Fruit fly (Drosophila melanogaster) whole organism, prepupa: Measurements from ENCODE around the gene rempA.

Experiments
- Blimp-1 ChIP-seq: fragments of 200-800 bp; sonication (Bioruptor generic); optimal IDR thresholded peaks from 3 replicates; lab custom pipeline; 2017; ENCODE audit warnings: missing biosample characterization, missing genetic modification characterization, mild to moderate bottlenecking, moderate library complexity, missing genetic modification reagents
- CG10631 ChIP-seq: fragments of 200-800 bp; sonication (Bioruptor generic); optimal IDR thresholded peaks from 2 replicates; lab custom pipeline; 2016; ENCODE audit warnings: missing biosample characterization, missing genetic modification characterization
- CG10669 ChIP-seq: fragments of 200-800 bp; sonication (Bioruptor generic); optimal IDR thresholded peaks from 3 replicates; lab custom pipeline; 2018; ENCODE audit warnings: missing biosample characterization, mild to moderate bottlenecking, missing genetic modification characterization, moderate library complexity
- CG11294 ChIP-seq: fragments of 200-800 bp; sonication (Bioruptor generic); IDR thresholded peaks from 2 replicates; pipeline ENCODE4 v1.3.6; 2022; ENCODE audit warnings: missing biosample characterization, missing genetic modification characterization
- CG11762 ChIP-seq: fragments of 200-800 bp; sonication (Bioruptor generic); optimal IDR thresholded peaks from 3 replicates; lab custom pipeline; 2016; ENCODE audit warnings: missing biosample characterization, missing genetic modification characterization; ENCODE audit not compliant: insufficient read depth
- CG11902 ChIP-seq: fragments of 200-800 bp; sonication (Bioruptor generic); optimal IDR thresholded peaks from 3 replicates; lab custom pipeline; 2016; ENCODE audit warnings: missing biosample characterization, missing genetic modification characterization
- CG15336 ChIP-seq: fragments of 200-800 bp; sonication (Bioruptor generic); IDR thresholded peaks from 2 replicates; pipeline ENCODE4 v1.3.6; 2022; ENCODE audit warnings: missing biosample characterization, missing genetic modification characterization
- CG16779 ChIP-seq: fragments of 200-800 bp; sonication (Bioruptor generic); optimal IDR thresholded peaks from 3 replicates; lab custom pipeline; 2017; ENCODE audit warnings: missing biosample characterization, mild to moderate bottlenecking, missing genetic modification characterization
- CG3032 ChIP-seq: fragments of 200-800 bp; optimal IDR thresholded peaks from 2 replicates; lab custom pipeline; 2019; ENCODE audit warnings: missing biosample characterization, mild to moderate bottlenecking, missing genetic modification characterization, moderate library complexity
- CG31627 ChIP-seq: fragments of 200-800 bp; sonication (Bioruptor generic); optimal IDR thresholded peaks from 3 replicates; lab custom pipeline; 2016; ENCODE audit warnings: missing biosample characterization, missing genetic modification characterization
- CG3919 ChIP-seq: fragments of 200-800 bp; sonication (Bioruptor generic); optimal IDR thresholded peaks from 3 replicates; lab custom pipeline; 2016; ENCODE audit warnings: missing biosample characterization, missing genetic modification characterization
- CG4318 ChIP-seq: fragments of 200-800 bp; sonication (Bioruptor generic); optimal IDR thresholded peaks from 3 replicates; lab custom pipeline; 2017; ENCODE audit warnings: missing biosample characterization, mild to moderate bottlenecking, missing genetic modification characterization
- CG6163 ChIP-seq: fragments of 200-800 bp; sonication (Bioruptor generic); IDR thresholded peaks from 3 replicates; pipeline ENCODE4 v1.3.6; 2022; ENCODE audit warnings: missing biosample characterization, missing genetic modification characterization
- CG6276 ChIP-seq: fragments of 200-800 bp; sonication (Bioruptor generic); optimal IDR thresholded peaks from 2 replicates; lab custom pipeline; 2017; ENCODE audit warnings: missing biosample characterization, mild to moderate bottlenecking, missing genetic modification characterization
- CG6792 ChIP-seq: fragments of 200-800 bp; sonication (Bioruptor generic); optimal IDR thresholded peaks from 3 replicates; lab custom pipeline; 2016; ENCODE audit warnings: missing biosample characterization, missing genetic modification characterization
- CG6808 ChIP-seq: fragments of 200-800 bp; sonication (Bioruptor generic); optimal IDR thresholded peaks from 3 replicates; lab custom pipeline; 2017; ENCODE audit warnings: missing biosample characterization, missing genetic modification characterization, mild to moderate bottlenecking, moderate library complexity, missing genetic modification reagents
- CG6854 ChIP-seq: fragments of 200-800 bp; sonication (Bioruptor generic); optimal IDR thresholded peaks from 2 replicates; lab custom pipeline; 2017; ENCODE audit warnings: missing biosample characterization, mild to moderate bottlenecking, missing genetic modification characterization
- CG7368 ChIP-seq: fragments of 200-800 bp; sonication (Bioruptor generic); optimal IDR thresholded peaks from 3 replicates; lab custom pipeline; 2016; ENCODE audit warnings: missing biosample characterization, missing genetic modification characterization
- CG8119 ChIP-seq: fragments of 200-800 bp; sonication (Bioruptor generic); IDR thresholded peaks from 3 replicates; pipeline ENCODE4 v1.3.6; 2022; ENCODE audit warnings: missing biosample characterization, missing genetic modification characterization
- CG8319 ChIP-seq: fragments of 200-800 bp; sonication (Bioruptor generic); optimal IDR thresholded peaks from 3 replicates; lab custom pipeline; 2016; ENCODE audit warnings: missing biosample characterization, missing genetic modification characterization
- CG9139 ChIP-seq: fragments of 200-800 bp; sonication (Bioruptor generic); optimal IDR thresholded peaks from 3 replicates; lab custom pipeline; 2017; ENCODE audit warnings: missing biosample characterization, mild to moderate bottlenecking, missing genetic modification characterization
- Eip78C ChIP-seq: fragments of 200-800 bp; sonication (Bioruptor generic); peaks from one replicate; lab custom pipeline; 2016; ENCODE audit warnings: missing biosample characterization, missing genetic modification characterization
- Ets21C ChIP-seq: fragments of 200-800 bp; sonication (Bioruptor generic); optimal IDR thresholded peaks from 3 replicates; lab custom pipeline; 2016; ENCODE audit warnings: missing biosample characterization, missing genetic modification characterization
- Ets96B ChIP-seq: fragments of 200-800 bp; optimal IDR thresholded peaks from 2 replicates; lab custom pipeline; 2019; ENCODE audit warnings: missing biosample characterization, mild to moderate bottlenecking, missing genetic modification characterization, moderate library complexity
- Gug ChIP-seq: fragments of 200-800 bp; sonication (Bioruptor generic); IDR thresholded peaks from 2 replicates; pipeline ENCODE4 v1.3.6; 2022; ENCODE audit warnings: missing biosample characterization, missing genetic modification characterization
- Hr38 ChIP-seq: sonication (Bioruptor generic); optimal IDR thresholded peaks from 2 replicates; lab custom pipeline; 2016; ENCODE audit warnings: missing biosample characterization, missing genetic modification characterization
- Hr39 ChIP-seq: fragments of 200-800 bp; sonication (Bioruptor generic); optimal IDR thresholded peaks from 2 replicates; lab custom pipeline; 2016; ENCODE audit warnings: missing biosample characterization, missing genetic modification characterization
- Hr4 ChIP-seq: fragments of 200-800 bp; sonication (Bioruptor generic); optimal IDR thresholded peaks from 3 replicates; lab custom pipeline; 2016; ENCODE audit warnings: missing biosample characterization, missing genetic modification characterization
- Lpt ChIP-seq: fragments of 200-800 bp; sonication (Bioruptor generic); optimal IDR thresholded peaks from 3 replicates; lab custom pipeline; 2016; ENCODE audit warnings: missing biosample characterization, missing genetic modification characterization
- Met ChIP-seq: fragments of 200-800 bp; sonication (Bioruptor generic); optimal IDR thresholded peaks from 3 replicates; lab custom pipeline; 2016; ENCODE audit warnings: missing biosample characterization, missing genetic modification characterization
- OdsH ChIP-seq: fragments of 200-800 bp; sonication (Bioruptor generic); optimal IDR thresholded peaks from 3 replicates; lab custom pipeline; 2016; ENCODE audit warnings: missing biosample characterization, missing genetic modification characterization
- Smox ChIP-seq: fragments of 200-800 bp; sonication (Bioruptor generic); optimal IDR thresholded peaks from 3 replicates; lab custom pipeline; 2016; ENCODE audit warnings: missing biosample characterization, missing genetic modification characterization
- Sox102F ChIP-seq: fragments of 200-800 bp; sonication (Bioruptor generic); optimal IDR thresholded peaks from 2 replicates; lab custom pipeline; 2016; ENCODE audit warnings: missing biosample characterization, mild to moderate bottlenecking, missing genetic modification characterization
- Sox14 ChIP-seq: fragments of 200-800 bp; sonication (Bioruptor generic); optimal IDR thresholded peaks from 3 replicates; lab custom pipeline; 2016; ENCODE audit warnings: missing biosample characterization, missing genetic modification characterization
- Sox15 ChIP-seq: fragments of 200-800 bp; sonication (Bioruptor generic); optimal IDR thresholded peaks from 3 replicates; lab custom pipeline; 2016; ENCODE audit warnings: missing biosample characterization, missing genetic modification characterization
- achi ChIP-seq: fragments of 200-800 bp; sonication (Bioruptor generic); optimal IDR thresholded peaks from 3 replicates; lab custom pipeline; 2016; ENCODE audit warnings: missing biosample characterization, missing genetic modification characterization
- acj6 ChIP-seq: fragments of 200-800 bp; sonication (Bioruptor generic); optimal IDR thresholded peaks from 3 replicates; lab custom pipeline; 2016; ENCODE audit warnings: missing biosample characterization, missing genetic modification characterization
- cyc ChIP-seq: fragments of 200-800 bp; sonication (Bioruptor generic); optimal IDR thresholded peaks from 3 replicates; lab custom pipeline; 2016; ENCODE audit warnings: missing biosample characterization, missing genetic modification characterization
- dac ChIP-seq: fragments of 200-800 bp; sonication (Bioruptor generic); optimal IDR thresholded peaks from 2 replicates; lab custom pipeline; 2017; ENCODE audit warnings: missing biosample characterization, mild to moderate bottlenecking, missing genetic modification characterization
- eg ChIP-seq: fragments of 200-800 bp; sonication (Bioruptor generic); IDR thresholded peaks from 3 replicates; pipeline ENCODE4 v1.3.6; 2022; ENCODE audit warnings: missing biosample characterization, missing genetic modification characterization
- esn ChIP-seq: fragments of 200-800 bp; sonication (Bioruptor generic); optimal IDR thresholded peaks from 2 replicates; lab custom pipeline; 2016; ENCODE audit warnings: missing biosample characterization, mild to moderate bottlenecking, missing genetic modification characterization, moderate library complexity
- fd85E ChIP-seq: fragments of 200-800 bp; sonication (Bioruptor generic); optimal IDR thresholded peaks from 3 replicates; lab custom pipeline; 2016; ENCODE audit warnings: missing biosample characterization, missing genetic modification characterization
- lz ChIP-seq: fragments of 200-800 bp; sonication (Bioruptor generic); optimal IDR thresholded peaks from 3 replicates; lab custom pipeline; 2016; ENCODE audit warnings: missing biosample characterization, missing genetic modification characterization
- pdm3 ChIP-seq: fragments of 200-800 bp; sonication (Bioruptor generic); optimal IDR thresholded peaks from 3 replicates; lab custom pipeline; 2016; ENCODE audit warnings: missing biosample characterization, missing genetic modification characterization
- ss ChIP-seq, 2 experiments: fragments of 200-800 bp; sonication (Bioruptor generic); optimal IDR thresholded peaks; 2 replicates in 1 of 2; 3 replicates in 1 of 2; lab custom pipeline; 2017 to 2018; ENCODE audit warnings: mild to moderate bottlenecking in 2 of 2, missing biosample characterization in 2 of 2, missing genetic modification characterization in 2 of 2, moderate library complexity in 1 of 2
- svp ChIP-seq: fragments of 200-800 bp; sonication (Bioruptor generic); peaks from one replicate; lab custom pipeline; 2016; ENCODE audit warnings: missing biosample characterization, missing genetic modification characterization
- topi ChIP-seq: fragments of 200-800 bp; sonication (Bioruptor generic); optimal IDR thresholded peaks from 3 replicates; lab custom pipeline; 2016; ENCODE audit warnings: missing biosample characterization, missing genetic modification characterization
- vri ChIP-seq: fragments of 200-800 bp; sonication (Bioruptor generic); optimal IDR thresholded peaks from 3 replicates; lab custom pipeline; 2016; ENCODE audit warnings: missing biosample characterization, mild to moderate bottlenecking, missing genetic modification characterization

Gene rempA

DNA sequence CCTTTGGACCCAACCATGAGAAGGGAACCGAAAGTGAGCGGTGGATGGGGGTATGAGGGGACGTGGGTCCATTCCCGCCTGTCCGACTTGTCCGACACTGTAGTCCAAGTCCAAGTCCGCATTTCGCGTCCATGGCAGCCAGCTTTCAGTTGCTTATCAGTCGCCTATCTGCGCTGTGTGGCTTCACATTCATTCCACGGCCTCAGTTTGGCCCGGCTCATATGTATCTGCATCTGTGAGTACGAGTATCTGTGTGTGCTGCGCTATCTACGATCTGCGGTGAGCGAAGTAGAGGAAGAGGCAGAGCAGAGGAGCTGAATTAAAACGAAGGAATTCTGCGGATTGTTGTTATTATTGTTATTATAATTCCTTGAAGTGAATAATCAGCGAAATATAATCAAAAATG lies 35.6 kb downstream of the rempA start (continued):
- no peak for TF ChIP-seq Smox
- TF ChIP-seq eg (GFP tag; lab: Robert Waterston, UW), result 0 out of 3 replicates have a peak, but pooled peaks have one; percentile 51
- TF ChIP-seq CG11762 (GFP tag; lab: Kevin White, UChicago), result no peak
- TF ChIP-seq OdsH (GFP tag; lab: Kevin White, UChicago), result peak; percentile 10
- peak; percentile 43; the same call in 2 of the 3 replicates for TF ChIP-seq CG8119 (GFP tag; lab: Robert Waterston, UW)
- TF ChIP-seq acj6 (GFP tag; lab: Kevin White, UChicago), result no peak
- no peak for TF ChIP-seq CG31627
- TF ChIP-seq dac (GFP tag; lab: Kevin White, UChicago), result no peak
- no peak for TF ChIP-seq CG11902 (GFP tag; lab: Kevin White, UChicago)
- peak; percentile 68 for TF ChIP-seq CG6808 (GFP tag; lab: Kevin White, UChicago)
- peak; percentile 60 for TF ChIP-seq CG16779
- no peak for TF ChIP-seq Blimp-1 (GFP tag; lab: Kevin White, UChicago)
- TF ChIP-seq Sox14 (GFP tag; lab: Kevin White, UChicago), result peak; percentile 13
- TF ChIP-seq lz (GFP tag; lab: Kevin White, UChicago), result no peak
- peak; percentile 46 for TF ChIP-seq CG6854
- no peak for TF ChIP-seq Hr38 (GFP tag; lab: Kevin White, UChicago)
- TF ChIP-seq cyc (GFP tag; lab: Kevin White, UChicago), result no peak
- TF ChIP-seq CG6163 (GFP tag; lab: Robert Waterston, UW), result peak; percentile 49; the same call in 2 of the 3 replicates
- TF ChIP-seq Gug (GFP tag; lab: Robert Waterston, UW), result 0 out of 2 replicates have a peak, but pooled peaks have one; percentile 24
- peak; percentile 97 for TF ChIP-seq svp (GFP tag; lab: Kevin White, UChicago)
- no peak for TF ChIP-seq pdm3
- TF ChIP-seq Ets96B, result peak; percentile 13
- TF ChIP-seq CG7368 (GFP tag; lab: Kevin White, UChicago), result peak; percentile 4
- TF ChIP-seq Hr4, result peak; percentile 20
- no peak for TF ChIP-seq CG11294 (GFP tag; lab: Robert Waterston, UW)
- no peak for TF ChIP-seq Ets21C (GFP tag; lab: Kevin White, UChicago)
- TF ChIP-seq CG8319 (GFP tag; lab: Kevin White, UChicago), result no peak
- TF ChIP-seq CG10669 (GFP tag; lab: Kevin White, UChicago), result peak; percentile 35
- TF ChIP-seq fd85E (GFP tag; lab: Kevin White, UChicago), result no peak

DNA sequence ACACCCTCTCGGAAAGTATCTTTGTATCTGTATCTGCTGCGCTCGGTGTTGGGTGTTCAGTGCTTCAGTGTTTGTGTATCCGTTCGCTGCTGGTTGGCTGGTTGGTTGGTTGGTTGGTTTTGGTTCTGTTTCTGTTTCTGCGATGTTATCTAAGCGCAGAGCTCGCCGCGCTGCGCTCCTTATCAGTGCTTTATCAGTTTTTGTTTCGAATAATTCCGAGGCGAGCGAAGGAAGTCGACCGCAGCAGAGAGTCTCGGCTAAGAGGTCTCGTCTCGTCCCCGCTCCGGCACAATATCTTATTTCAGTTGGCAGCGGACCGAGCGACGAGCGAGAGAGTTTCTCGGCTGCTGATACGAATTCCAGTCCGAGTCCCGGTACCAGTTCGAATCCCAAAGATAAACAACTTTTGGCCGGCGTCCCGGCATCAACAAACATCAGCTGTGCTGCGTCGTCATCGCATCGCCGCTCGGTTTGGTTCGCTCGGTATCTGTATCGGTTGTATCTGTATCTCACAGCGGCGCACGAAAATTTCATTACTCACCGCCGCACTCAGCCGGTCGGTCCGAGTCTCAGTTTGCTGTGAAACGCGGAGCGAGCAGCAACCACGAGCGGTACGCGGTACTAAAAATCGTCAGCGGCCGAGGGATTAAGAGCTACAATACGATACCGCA lies 36.8 kb downstream of the rempA start:
- peak; percentile 55 for TF ChIP-seq Eip78C (GFP tag; lab: Kevin White, UChicago)
- peak; percentile 22 for TF ChIP-seq CG6276 (GFP tag; lab: Kevin White, UChicago)
- peak; percentile 5 for TF ChIP-seq Lpt (GFP tag; lab: Kevin White, UChicago)
- TF ChIP-seq topi (GFP tag; lab: Kevin White, UChicago), result peak; percentile 27
- peak; percentile 1 for TF ChIP-seq vri (GFP tag; lab: Kevin White, UChicago)
- peak; percentile 5 for TF ChIP-seq Blimp-1 (GFP tag; lab: Kevin White, UChicago)
- no peak for TF ChIP-seq CG11902 (GFP tag; lab: Kevin White, UChicago)
- no peak for TF ChIP-seq OdsH (GFP tag; lab: Kevin White, UChicago)
- no peak for TF ChIP-seq CG3032 (tag; lab: Kevin White, UChicago)
- TF ChIP-seq esn (GFP tag; lab: Kevin White, UChicago), result no peak
- no peak for TF ChIP-seq CG6792 (GFP tag; lab: Kevin White, UChicago)
- TF ChIP-seq Sox102F, result peak; percentile 67
- no peak for TF ChIP-seq CG4318 (GFP tag; lab: Kevin White, UChicago)
- TF ChIP-seq pdm3, result no peak
- peak; percentile 27; the same call in 1 of the 2 replicates for TF ChIP-seq CG15336 (GFP tag; lab: Robert Waterston, UW)
- TF ChIP-seq CG3919 (GFP tag; lab: Kevin White, UChicago), result peak; percentile 21
- TF ChIP-seq achi (GFP tag; lab: Kevin White, UChicago), result peak; percentile 8
- TF ChIP-seq fd85E (GFP tag; lab: Kevin White, UChicago), result no peak
- TF ChIP-seq Sox15, result no peak
- peak; percentile 51; the same call in 1 of the 3 replicates for TF ChIP-seq eg (GFP tag; lab: Robert Waterston, UW)
- TF ChIP-seq Ets21C (GFP tag; lab: Kevin White, UChicago), result no peak
- TF ChIP-seq CG9139 (GFP tag; lab: Kevin White, UChicago), result peak; percentile 34
- TF ChIP-seq CG7368 (GFP tag; lab: Kevin White, UChicago), result no peak
- TF ChIP-seq CG6808 (GFP tag; lab: Kevin White, UChicago), result no peak
- no peak for TF ChIP-seq CG10631 (GFP tag; lab: Kevin White, UChicago)
- TF ChIP-seq dac (GFP tag; lab: Kevin White, UChicago), result no peak
- TF ChIP-seq Met (GFP tag; lab: Kevin White, UChicago), result peak; percentile 12
- peak; percentile 14 for TF ChIP-seq CG10669 (GFP tag; lab: Kevin White, UChicago)
- no peak for TF ChIP-seq Hr39
- TF ChIP-seq ss (GFP tag; optimal IDR thresholded peaks at IDR 0.05; lab: Kevin White, UChicago), result peak; percentile 21 to 51
- peak; percentile 36 for TF ChIP-seq CG16779
- no peak for TF ChIP-seq CG11294 (GFP tag; lab: Robert Waterston, UW)
